Worm (Caenorhabditis elegans): ENCODE measurements around the gene pes-8.

- no peak for TF ChIP-seq F26F4.8 (GFP tag; conservative IDR thresholded peaks at IDR 0.05)
- TF ChIP-seq dpl-1 (GFP tag; optimal IDR thresholded peaks at IDR 0.05), result no peak
- TF ChIP-seq aly-2 (tag; optimal IDR thresholded peaks at IDR 0.05), result no peak
- TF ChIP-seq hlh-30 (tag; optimal IDR thresholded peaks at IDR 0.05; ENCODE audit: insufficient read depth), result no peak
- TF ChIP-seq vab-7 (GFP tag; IDR thresholded peaks at IDR 0.05), result no peak
- no peak for TF ChIP-seq mdt-29 (GFP tag; IDR thresholded peaks at IDR 0.05)
- TF ChIP-seq spr-1 (tag; optimal IDR thresholded peaks at IDR 0.05), result no peak
- TF ChIP-seq rbr-2 (tag; optimal IDR thresholded peaks at IDR 0.05), result no peak
- no peak for TF ChIP-seq madf-9 (GFP tag; conservative IDR thresholded peaks at IDR 0.05)
- no peak for TF ChIP-seq ceh-82 (tag; optimal IDR thresholded peaks at IDR 0.05)
Measured at ce11 chrX:9261626-9262189, 10.1 kb downstream of the pes-8 start.
